Worm (Caenorhabditis elegans) whole organism, midembryonic: ENCODE results near the gene C25H3.11.

Source experiments
- flt-1 ChIP-seq: fragments of 200-800 bp; sonication (Bioruptor generic); IDR thresholded peaks from 2 replicates; pipeline ENCODE4 v1.3.6; 2022; ENCODE audit warnings: missing genetic modification characterization, missing compliant biosample characterization
- tab-1 ChIP-seq: fragments of 200-800 bp; sonication (Bioruptor generic); IDR thresholded peaks from 2 replicates; pipeline ENCODE4 v1.3.6; 2022; ENCODE audit warnings: missing genetic modification characterization, missing compliant biosample characterization

ce11 chrII:5730343-5731083 is 41.7 kb upstream of the C25H3.11 start, which contains the start of the genes C18A3.7 and C18A3.11:
- TF ChIP-seq tab-1: no peak
- TF ChIP-seq flt-1 (GFP tag; lab: Robert Waterston, UW): no peak
